Worm (Caenorhabditis elegans) whole organism, mixed stage, embryonic: ENCODE measurements around the gene cal-3.

Experiments
- M03D4.4 ChIP-seq: sonication (generic microtip); optimal IDR thresholded peaks from 2 replicates; lab custom pipeline; 2017; ENCODE audit warnings: mild to moderate bottlenecking, missing genetic modification characterization, missing compliant biosample characterization
- blmp-1 ChIP-seq: fragments of 150-350 bp; optimal IDR thresholded peaks from 2 replicates; lab custom pipeline; 2014; ENCODE audit warnings: missing biosample characterization, missing genetic modification characterization
- ceh-39 ChIP-seq: fragments of 150-350 bp; optimal IDR thresholded peaks from 2 replicates; lab custom pipeline; 2014; ENCODE audit warnings: missing biosample characterization, missing genetic modification characterization
- ceh-43 ChIP-seq: fragments of 200-800 bp; sonication (Bioruptor generic); optimal IDR thresholded peaks from 2 replicates; lab custom pipeline; 2018; ENCODE audit warnings: mild to moderate bottlenecking, missing genetic modification characterization, moderate library complexity, missing compliant biosample characterization
- ceh-83 ChIP-seq: fragments of 200-800 bp; sonication (Bioruptor generic); optimal IDR thresholded peaks from 2 replicates; lab custom pipeline; 2018; ENCODE audit warnings: mild to moderate bottlenecking, missing genetic modification characterization, missing compliant biosample characterization
- ces-1 ChIP-seq: fragments of 150-350 bp; optimal IDR thresholded peaks from 2 replicates; lab custom pipeline; 2014; ENCODE audit warnings: missing biosample characterization, missing genetic modification reagents, missing genetic modification characterization
- cnd-1 ChIP-seq: fragments of 200-800 bp; sonication (Bioruptor generic); optimal IDR thresholded peaks from 2 replicates; lab custom pipeline; 2018; ENCODE audit warnings: mild to moderate bottlenecking, missing genetic modification characterization, missing compliant biosample characterization
- elt-1 ChIP-seq: sonication (generic microtip); optimal IDR thresholded peaks from 2 replicates; lab custom pipeline; 2017; ENCODE audit warnings: missing genetic modification characterization, mild to moderate bottlenecking, missing compliant biosample characterization, antibody characterized with exemption, moderate library complexity, borderline replicate concordance; ENCODE audit not compliant: insufficient read depth
- elt-3 ChIP-seq: fragments of 150-350 bp; optimal IDR thresholded peaks from 2 replicates; lab custom pipeline; 2014; ENCODE audit warnings: missing biosample characterization, missing genetic modification characterization
- flh-1 ChIP-seq: fragments of 200-800 bp; sonication (Bioruptor generic); optimal IDR thresholded peaks from 2 replicates; lab custom pipeline; 2018; ENCODE audit warnings: mild to moderate bottlenecking, missing genetic modification characterization, moderate library complexity, missing compliant biosample characterization
- ham-2 ChIP-seq: fragments of 200-800 bp; sonication (Bioruptor generic); optimal IDR thresholded peaks from 2 replicates; lab custom pipeline; 2018; ENCODE audit warnings: mild to moderate bottlenecking, missing genetic modification characterization, missing compliant biosample characterization
- lin-13 ChIP-seq: fragments of 150-350 bp; optimal IDR thresholded peaks from 2 replicates; lab custom pipeline; 2014; ENCODE audit warnings: missing biosample characterization, missing genetic modification characterization
- lin-32 ChIP-seq: fragments of 200-800 bp; sonication (Bioruptor generic); optimal IDR thresholded peaks from 2 replicates; lab custom pipeline; 2018; ENCODE audit warnings: mild to moderate bottlenecking, missing genetic modification characterization, missing compliant biosample characterization
- lsy-2 ChIP-seq: fragments of 150-350 bp; optimal IDR thresholded peaks from 2 replicates; lab custom pipeline; 2014; ENCODE audit warnings: missing biosample characterization, missing genetic modification characterization
- mab-5 ChIP-seq: fragments of 150-350 bp; optimal IDR thresholded peaks from 2 replicates; lab custom pipeline; 2014; ENCODE audit warnings: missing biosample characterization, missing genetic modification characterization
- mep-1 ChIP-seq: fragments of 150-350 bp; optimal IDR thresholded peaks from 2 replicates; lab custom pipeline; 2017; ENCODE audit warnings: missing biosample characterization, missing genetic modification reagents, missing genetic modification characterization, inconsistent platforms
- mls-2 ChIP-seq: sonication (generic microtip); optimal IDR thresholded peaks from 2 replicates; lab custom pipeline; 2016; ENCODE audit warnings: mild to moderate bottlenecking, missing genetic modification characterization, moderate library complexity, missing compliant biosample characterization
- nhr-12 ChIP-seq: fragments of 150-350 bp; optimal IDR thresholded peaks from 2 replicates; lab custom pipeline; 2014; ENCODE audit warnings: missing biosample characterization, missing genetic modification characterization
- nhr-237 ChIP-seq: fragments of 150-350 bp; optimal IDR thresholded peaks from 2 replicates; lab custom pipeline; 2014; ENCODE audit warnings: missing biosample characterization, missing genetic modification characterization
- pha-4 ChIP-seq: fragments of 150-350 bp; optimal IDR thresholded peaks from 2 replicates; lab custom pipeline; 2018; ENCODE audit warnings: missing biosample characterization, missing genetic modification reagents, missing genetic modification characterization
- sem-2 ChIP-seq: fragments of 200-800 bp; sonication (Bioruptor generic); optimal IDR thresholded peaks from 2 replicates; lab custom pipeline; 2018; ENCODE audit warnings: mild to moderate bottlenecking, missing genetic modification characterization, missing compliant biosample characterization
- sptf-1 ChIP-seq: sonication (generic microtip); optimal IDR thresholded peaks from 2 replicates; lab custom pipeline; 2017; ENCODE audit warnings: mild to moderate bottlenecking, missing genetic modification characterization, moderate library complexity, missing compliant biosample characterization
- tbx-8 ChIP-seq: fragments of 200-800 bp; sonication (Bioruptor generic); optimal IDR thresholded peaks from 2 replicates; lab custom pipeline; 2018; ENCODE audit warnings: mild to moderate bottlenecking, missing genetic modification characterization, moderate library complexity, missing compliant biosample characterization
- unc-120 ChIP-seq: sonication (generic microtip); optimal IDR thresholded peaks from 2 replicates; lab custom pipeline; 2017; ENCODE audit warnings: missing genetic modification characterization, missing compliant biosample characterization; ENCODE audit not compliant: poor library complexity, severe bottlenecking
- unc-39 ChIP-seq: fragments of 150-350 bp; optimal IDR thresholded peaks from 2 replicates; lab custom pipeline; 2014; ENCODE audit warnings: missing biosample characterization, missing genetic modification characterization
- unc-62 ChIP-seq: fragments of 150-350 bp; optimal IDR thresholded peaks from 2 replicates; lab custom pipeline; 2014; ENCODE audit warnings: missing biosample characterization, missing genetic modification reagents, missing genetic modification characterization
- zip-8 ChIP-seq: fragments of 150-350 bp; optimal IDR thresholded peaks from 2 replicates; lab custom pipeline; 2014; ENCODE audit warnings: missing biosample characterization, missing genetic modification characterization
- ztf-11 ChIP-seq: fragments of 150-350 bp; optimal IDR thresholded peaks from 2 replicates; lab custom pipeline; 2014; ENCODE audit warnings: missing biosample characterization, missing genetic modification characterization

cal-3 gene

DNA sequence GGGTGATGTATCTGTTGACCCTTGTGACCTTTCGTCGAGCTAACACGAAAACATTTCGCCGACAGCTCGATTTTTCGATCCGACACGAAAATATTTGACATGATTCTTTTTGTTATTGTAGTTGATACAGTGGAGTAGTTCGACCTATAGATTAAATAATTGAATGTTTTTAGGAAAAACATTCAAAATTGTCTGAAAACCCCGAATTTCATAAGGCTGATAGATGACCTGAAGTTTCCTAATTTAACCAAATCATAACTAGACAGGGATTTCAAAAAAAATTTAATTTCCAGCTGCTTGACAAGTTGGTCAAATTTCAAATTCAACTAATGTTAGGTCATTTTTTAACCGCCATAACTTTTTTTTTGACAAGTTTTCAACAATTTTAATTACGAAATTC lies at the start of gene cal-3:
Gene cal-3, minus strand, starts transcription at position 101 of the 400 bp plus-strand sequence.
- TF ChIP-seq ztf-11 (tag; lab: Kevin White, UChicago) = no peak
- no peak for TF ChIP-seq flh-1 (GFP tag; lab: Kevin White, UChicago)

DNA sequence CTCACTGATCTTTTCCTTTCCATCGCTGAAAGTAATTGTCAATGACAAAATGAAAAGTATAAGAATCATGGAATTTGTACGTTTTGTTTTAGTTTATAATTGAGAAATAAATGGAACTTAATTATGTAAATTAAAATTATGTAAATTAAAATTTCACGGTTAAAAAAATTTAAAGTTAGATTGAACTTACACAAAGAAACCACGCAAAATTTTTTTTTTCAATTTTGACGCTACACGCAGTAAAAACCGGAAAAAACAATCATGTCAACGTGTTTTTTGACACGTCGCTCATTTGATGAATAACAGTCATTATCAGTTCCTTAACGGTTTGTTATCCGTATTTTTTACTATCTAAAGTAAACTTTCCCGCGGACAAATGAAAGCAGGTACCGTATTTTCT lies 46.2 kb upstream of the cal-3 start, which contains the start of the genes F37C4.8 and oac-23:
Gene F37C4.8, minus strand, starts transcription at position 101 of the 400 bp plus-strand sequence.
Gene oac-23, plus strand, starts transcription at position 323 of the 400 bp plus-strand sequence.
- TF ChIP-seq ceh-43 (no peak), mab-5 (tag; lab: Kevin White, UChicago) (no peak), lsy-2 (no peak)

DNA sequence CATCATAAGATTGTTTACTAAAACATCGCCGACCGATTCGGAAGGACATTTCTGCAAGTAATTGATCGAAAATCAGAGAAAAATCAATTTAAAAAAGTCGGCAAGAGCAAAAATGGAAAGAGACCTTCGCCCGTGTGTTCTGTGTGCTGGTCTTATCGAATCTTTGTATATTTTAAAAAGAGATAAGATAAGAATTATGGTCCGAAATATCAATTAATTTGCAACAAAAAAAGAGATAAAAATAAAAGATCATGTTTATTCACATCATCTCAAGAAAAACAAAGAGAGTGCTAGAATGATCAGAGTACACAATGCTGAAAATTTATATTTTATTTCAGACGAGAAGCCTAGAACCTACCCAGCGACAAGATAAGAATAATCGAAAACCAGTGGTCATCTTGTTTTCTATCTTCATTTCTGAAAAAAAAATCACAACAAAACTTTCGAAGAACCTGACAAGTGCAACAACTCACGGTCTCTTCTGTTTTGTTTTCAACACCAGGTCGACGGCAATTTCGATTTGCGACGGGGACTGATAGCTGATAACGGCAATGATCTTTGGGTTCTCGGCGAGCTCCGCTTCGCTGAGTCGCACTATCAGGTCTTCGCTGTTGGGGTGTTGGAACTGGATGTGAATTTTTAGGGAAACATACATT lies 43.4 kb upstream of the cal-3 start, which contains the start of gene F37C4.6:
Gene F37C4.6, minus strand, starts transcription at position 51 of the 656 bp plus-strand sequence.
- TF ChIP-seq elt-1 (no peak), ces-1 (GFP tag; lab: Kevin White, UChicago) (no peak), tbx-8 (no peak), M03D4.4 (tag; lab: Kevin White, UChicago) (no peak)

DNA sequence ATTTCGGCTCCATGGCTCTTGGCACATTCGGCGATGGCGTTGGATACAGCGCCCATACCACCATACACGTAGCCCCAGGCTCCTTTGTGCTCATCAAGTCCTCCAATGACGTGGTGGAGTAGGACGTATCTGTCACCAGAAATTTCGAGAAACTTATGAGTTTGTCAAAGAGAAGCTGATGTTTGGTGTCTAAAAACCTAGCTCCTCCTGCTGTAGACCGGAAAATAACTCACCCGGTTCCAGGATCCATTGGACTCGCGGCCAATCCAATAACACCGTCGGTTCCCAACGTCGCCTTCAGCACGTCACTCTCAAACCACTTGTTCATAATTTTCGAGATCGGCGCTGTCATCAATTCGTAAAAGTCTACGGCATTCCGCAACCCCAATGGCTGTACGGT lies 42.0 kb upstream of the cal-3 start:
- TF ChIP-seq flh-1 (GFP tag; lab: Kevin White, UChicago) = no peak
- no peak for TF ChIP-seq lin-32 (GFP tag; lab: Kevin White, UChicago)
- no peak for TF ChIP-seq sem-2
- TF ChIP-seq zip-8 (tag; lab: Kevin White, UChicago) = no peak
- no peak for TF ChIP-seq cnd-1
- TF ChIP-seq elt-3 (tag; lab: Kevin White, UChicago) = no peak
- no peak for TF ChIP-seq ces-1 (GFP tag; lab: Kevin White, UChicago)
- no peak for TF ChIP-seq mep-1 (tag; lab: Kevin White, UChicago)
- no peak for TF ChIP-seq unc-39
- TF ChIP-seq ceh-39 (tag; lab: Kevin White, UChicago) = no peak
- TF ChIP-seq ceh-83 (GFP tag; lab: Kevin White, UChicago) = no peak
- TF ChIP-seq pha-4 (tag; lab: Kevin White, UChicago) = no peak
- TF ChIP-seq nhr-237 (tag; lab: Kevin White, UChicago) = no peak
- no peak for TF ChIP-seq nhr-12 (tag; lab: Kevin White, UChicago)
- no peak for TF ChIP-seq tbx-8

DNA sequence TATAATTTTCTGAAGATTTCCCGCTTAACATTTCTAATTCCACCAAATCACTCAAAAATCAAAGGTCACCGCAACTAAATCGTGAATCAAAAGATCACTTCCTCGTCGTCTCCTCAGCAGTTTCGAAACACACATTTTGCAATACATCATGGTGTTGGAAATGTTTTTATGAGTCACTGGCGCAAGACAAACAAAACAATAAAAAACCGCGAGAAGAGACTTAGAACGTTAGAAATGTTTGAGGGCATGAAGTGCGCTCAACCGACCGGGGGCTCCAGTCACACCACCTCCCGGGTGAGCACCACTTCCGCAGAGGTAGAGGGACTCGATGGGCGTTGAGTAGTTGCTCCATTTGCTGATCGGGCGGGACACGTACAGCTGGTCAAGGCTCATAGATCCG lies 40.3 kb upstream of the cal-3 start:
- TF ChIP-seq unc-120 (tag; lab: Kevin White, UChicago) (no peak), ces-1 (GFP tag; lab: Kevin White, UChicago) (no peak), blmp-1 (no peak), sem-2 (no peak), elt-1 (no peak), zip-8 (tag; lab: Kevin White, UChicago) (no peak), unc-62 (GFP tag; lab: Kevin White, UChicago) (no peak), pha-4 (tag; lab: Kevin White, UChicago) (no peak), mab-5 (tag; lab: Kevin White, UChicago) (no peak), ceh-43 (no peak), mls-2 (tag; lab: Kevin White, UChicago) (no peak), ceh-39 (tag; lab: Kevin White, UChicago) (no peak), lin-13 (tag; lab: Kevin White, UChicago) (no peak), flh-1 (GFP tag; lab: Kevin White, UChicago) (no peak), sptf-1 (tag; lab: Kevin White, UChicago) (no peak), tbx-8 (no peak), lsy-2 (no peak), ham-2 (GFP tag; lab: Kevin White, UChicago) (no peak)
- TF ChIP-seq, all 35 proteins: peak for 0

DNA sequence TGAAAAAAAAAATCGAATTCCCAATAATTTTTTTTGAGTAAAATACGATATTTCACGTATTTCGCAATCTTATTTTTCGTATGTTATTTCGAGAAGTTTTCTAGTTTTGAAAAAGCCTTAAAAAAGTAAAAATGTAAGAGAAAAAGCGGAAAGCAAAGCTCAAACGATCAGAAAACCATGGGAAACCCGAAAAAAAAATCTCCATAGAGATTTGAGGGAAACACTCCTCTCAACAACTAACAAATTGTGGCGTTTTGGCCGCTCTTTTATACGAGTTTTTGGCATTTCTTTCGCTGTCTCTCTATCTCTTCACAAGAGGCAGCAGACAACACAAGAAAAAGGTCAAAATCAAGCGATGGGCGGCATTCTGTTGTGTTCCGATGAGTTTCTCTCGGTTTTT lies 39.5 kb upstream of the cal-3 start:
- TF ChIP-seq ceh-83 (GFP tag; lab: Kevin White, UChicago) (peak; percentile 34), lin-32 (GFP tag; lab: Kevin White, UChicago) (no peak), sptf-1 (tag; lab: Kevin White, UChicago) (peak; percentile 18)
